Worm (Caenorhabditis elegans) whole organism, mixed stage, embryonic: ENCODE measurements around the gene rib-1.
A peak's percentile ranks its signal among the peaks of the same experiment; 100 is the strongest.

Source experiments
- ceh-39 ChIP-seq: fragments of 150-350 bp; optimal IDR thresholded peaks from 2 replicates; lab custom pipeline; 2014; ENCODE audit warnings: missing biosample characterization, missing genetic modification characterization
- ham-2 ChIP-seq: fragments of 200-800 bp; sonication (Bioruptor generic); optimal IDR thresholded peaks from 2 replicates; lab custom pipeline; 2018; ENCODE audit warnings: mild to moderate bottlenecking, missing genetic modification characterization, missing compliant biosample characterization
- mep-1 ChIP-seq: fragments of 150-350 bp; optimal IDR thresholded peaks from 2 replicates; lab custom pipeline; 2017; ENCODE audit warnings: missing biosample characterization, missing genetic modification reagents, missing genetic modification characterization, inconsistent platforms
- snpc-4 ChIP-seq: fragments of 150-350 bp; optimal IDR thresholded peaks from 2 replicates; lab custom pipeline; 2014; ENCODE audit warnings: missing biosample characterization, missing genetic modification characterization
- unc-39 ChIP-seq: fragments of 150-350 bp; optimal IDR thresholded peaks from 2 replicates; lab custom pipeline; 2014; ENCODE audit warnings: missing biosample characterization, missing genetic modification characterization
- unc-62 ChIP-seq: fragments of 150-350 bp; optimal IDR thresholded peaks from 2 replicates; lab custom pipeline; 2014; ENCODE audit warnings: missing biosample characterization, missing genetic modification reagents, missing genetic modification characterization
- zip-8 ChIP-seq: fragments of 150-350 bp; optimal IDR thresholded peaks from 2 replicates; lab custom pipeline; 2014; ENCODE audit warnings: missing biosample characterization, missing genetic modification characterization
- ztf-11 ChIP-seq: fragments of 150-350 bp; optimal IDR thresholded peaks from 2 replicates; lab custom pipeline; 2014; ENCODE audit warnings: missing biosample characterization, missing genetic modification characterization

DNA sequence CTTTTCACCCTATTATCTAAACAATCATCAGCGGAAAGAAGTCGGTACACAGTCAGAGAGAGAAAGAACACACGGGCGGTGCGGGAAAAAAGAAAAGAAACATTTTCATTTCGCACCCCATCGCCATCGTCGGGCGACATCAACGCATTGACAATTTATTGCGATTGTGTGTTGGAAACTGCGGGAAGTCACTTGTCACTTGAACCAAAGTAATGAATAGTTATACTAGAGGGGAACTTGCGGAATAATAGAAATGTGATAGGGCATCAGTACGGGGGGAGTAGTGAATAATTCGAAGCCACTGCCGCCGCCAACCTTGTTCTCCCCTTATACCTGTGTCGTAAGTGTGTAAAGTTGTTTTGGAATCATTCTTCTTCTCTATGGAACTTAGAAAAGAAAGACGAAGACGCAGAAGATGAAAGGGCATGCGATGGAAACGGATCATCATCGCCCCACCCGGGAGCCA, 7.2 kb upstream of the rib-1 start:
- TF ChIP-seq ham-2 (GFP tag; lab: Kevin White, UChicago): no peak
- TF ChIP-seq ztf-11 (tag; lab: Kevin White, UChicago): no peak
- no peak for TF ChIP-seq snpc-4 (tag; lab: Kevin White, UChicago)
- TF ChIP-seq zip-8: no peak
- no peak for TF ChIP-seq unc-39
- TF ChIP-seq mep-1: no peak
- peak; percentile 33 for TF ChIP-seq unc-62
- no peak for TF ChIP-seq ceh-39 (tag; lab: Kevin White, UChicago)
